Fruit fly (Drosophila melanogaster): Measurements from ENCODE around the gene dod.
A peak's percentile ranks its signal among the peaks of the same experiment; 100 is the strongest.

The dod gene

dm6 chrX:21349800-21350309 is 4.7 kb downstream of the dod start, which contains the start of the genes peng and sol (continued):
- TF ChIP-seq woc (GFP tag; optimal IDR thresholded peaks at IDR 0.05) (peak; percentile 78), usp (GFP tag; optimal IDR thresholded peaks at IDR 0.05) (no peak), HLH106 (tag; optimal IDR thresholded peaks at IDR 0.05) (peak; percentile 74), ey (GFP tag; optimal IDR thresholded peaks at IDR 0.05) (peak; percentile 68), Mio (GFP tag; optimal IDR thresholded peaks at IDR 0.05) (no peak), tai (GFP tag; optimal IDR thresholded peaks at IDR 0.05) (no peak), GATAd (GFP tag; optimal IDR thresholded peaks at IDR 0.05) (no peak), lola (GFP tag; optimal IDR thresholded peaks at IDR 0.05) (no peak), dsf (GFP tag; optimal IDR thresholded peaks at IDR 0.05; ENCODE audit: borderline replicate concordance) (no peak), Hr78 (GFP tag; optimal IDR thresholded peaks at IDR 0.05) (no peak), Dif (GFP tag; optimal IDR thresholded peaks at IDR 0.05; ENCODE audit: partially characterized antibody) (no peak), Hnf4 (GFP tag; optimal IDR thresholded peaks at IDR 0.05) (no peak), N (GFP tag; optimal IDR thresholded peaks at IDR 0.05) (no peak)

- TF ChIP-seq Jra (GFP tag; optimal IDR thresholded peaks at IDR 0.05), result peak; percentile 5
- TF ChIP-seq CG9705 (GFP tag; optimal IDR thresholded peaks at IDR 0.05), result no peak
- TF ChIP-seq Vsx2 (GFP tag; optimal IDR thresholded peaks at IDR 0.05; ENCODE audit: partially characterized antibody), result no peak
- TF ChIP-seq Abd-B (GFP tag; optimal IDR thresholded peaks at IDR 0.05), result no peak
- no peak for TF ChIP-seq Rel (GFP tag; optimal IDR thresholded peaks at IDR 0.05)
- peak; percentile 43 for TF ChIP-seq Rel (tag; optimal IDR thresholded peaks at IDR 0.05)
- TF ChIP-seq woc (GFP tag; optimal IDR thresholded peaks at IDR 0.05), result peak; percentile 87
- no peak for TF ChIP-seq br (GFP tag; optimal IDR thresholded peaks at IDR 0.05)
- no peak for TF ChIP-seq CG32264 (GFP tag; optimal IDR thresholded peaks at IDR 0.05)
- TF ChIP-seq h (GFP tag; optimal IDR thresholded peaks at IDR 0.05), result no peak
- no peak for TF ChIP-seq dmrt93B (GFP tag; optimal IDR thresholded peaks at IDR 0.05)
- no peak for TF ChIP-seq tai (GFP tag; optimal IDR thresholded peaks at IDR 0.05)
- TF ChIP-seq psq (GFP tag; optimal IDR thresholded peaks at IDR 0.05), result peak; percentile 5
- peak; percentile 97 for TF ChIP-seq Myc (optimal IDR thresholded peaks at IDR 0.05)
- no peak for TF ChIP-seq fru (GFP tag; optimal IDR thresholded peaks at IDR 0.05)
- no peak for TF ChIP-seq Hr83 (GFP tag; optimal IDR thresholded peaks at IDR 0.05; ENCODE audit: poor library complexity, severe bottlenecking)
- no peak for TF ChIP-seq Dfd (GFP tag; optimal IDR thresholded peaks at IDR 0.05)
- peak; percentile 70 for TF ChIP-seq N (GFP tag; optimal IDR thresholded peaks at IDR 0.05)
- no peak for TF ChIP-seq Mio (GFP tag; optimal IDR thresholded peaks at IDR 0.05)
- TF ChIP-seq sage (GFP tag; optimal IDR thresholded peaks at IDR 0.05), result no peak
- TF ChIP-seq ey (GFP tag; optimal IDR thresholded peaks at IDR 0.05), result no peak
Measured at dm6 chrX:21351210-21351824, 6.2 kb downstream of the dod start.

- no peak for TF ChIP-seq Rel (GFP tag; optimal IDR thresholded peaks at IDR 0.05)
- no peak for TF ChIP-seq Rel (tag; optimal IDR thresholded peaks at IDR 0.05)
- no peak for TF ChIP-seq OdsH (GFP tag; optimal IDR thresholded peaks at IDR 0.05)
- TF ChIP-seq Vsx2 (GFP tag; optimal IDR thresholded peaks at IDR 0.05; ENCODE audit: partially characterized antibody), result no peak
- TF ChIP-seq rgr (GFP tag; optimal IDR thresholded peaks at IDR 0.05), result peak; percentile 48
- no peak for TF ChIP-seq Myc (optimal IDR thresholded peaks at IDR 0.05)
- TF ChIP-seq CG9705 (GFP tag; optimal IDR thresholded peaks at IDR 0.05), result no peak
- no peak for TF ChIP-seq Sp1 (GFP tag; optimal IDR thresholded peaks at IDR 0.05)
- peak; percentile 82 for TF ChIP-seq h (GFP tag; optimal IDR thresholded peaks at IDR 0.05)
- no peak for TF ChIP-seq dmrt93B (GFP tag; optimal IDR thresholded peaks at IDR 0.05)
- no peak for TF ChIP-seq dsf (GFP tag; optimal IDR thresholded peaks at IDR 0.05; ENCODE audit: borderline replicate concordance)
- TF ChIP-seq jim (GFP tag; optimal IDR thresholded peaks at IDR 0.05), result no peak
- TF ChIP-seq N (GFP tag; optimal IDR thresholded peaks at IDR 0.05), result no peak
- no peak for TF ChIP-seq Jra (GFP tag; optimal IDR thresholded peaks at IDR 0.05)
- TF ChIP-seq Dif (GFP tag; optimal IDR thresholded peaks at IDR 0.05; ENCODE audit: partially characterized antibody), result no peak
- TF ChIP-seq Dfd (GFP tag; optimal IDR thresholded peaks at IDR 0.05), result no peak
- no peak for TF ChIP-seq tai (GFP tag; optimal IDR thresholded peaks at IDR 0.05)
- no peak for TF ChIP-seq lola (GFP tag; optimal IDR thresholded peaks at IDR 0.05)
Measured at dm6 chrX:21353541-21353940, 8.4 kb downstream of the dod start.
